Fruit fly (Drosophila melanogaster): Measurements from ENCODE around the gene CG3792.
A peak's percentile ranks its signal among the peaks of the same experiment; 100 is the strongest.

CG3792 gene

DNA sequence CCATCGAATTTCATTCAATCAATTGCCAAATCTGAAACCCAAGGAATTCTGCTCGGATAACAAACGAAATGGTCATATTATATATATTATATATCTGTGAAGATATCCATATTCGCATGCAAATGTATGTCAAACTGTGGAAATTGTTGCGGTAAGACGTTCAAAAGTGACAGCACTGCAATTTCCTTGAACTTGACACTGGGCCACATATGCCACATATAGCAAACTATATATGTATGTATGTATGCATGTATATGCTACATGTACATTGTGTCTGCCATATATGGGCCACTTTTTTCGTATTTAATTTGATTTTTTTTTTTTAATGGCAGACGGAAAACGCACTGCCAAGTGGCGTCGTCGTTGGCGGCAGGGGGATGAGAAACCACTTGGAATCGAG lies 43.4 kb downstream of the CG3792 start:
- TF ChIP-seq CG6683 (GFP tag; optimal IDR thresholded peaks at IDR 0.05) = no peak
- no peak for TF ChIP-seq dmrt11E (tag; optimal IDR thresholded peaks at IDR 0.05)
- TF ChIP-seq sens (GFP tag) = peak; percentile 10

DNA sequence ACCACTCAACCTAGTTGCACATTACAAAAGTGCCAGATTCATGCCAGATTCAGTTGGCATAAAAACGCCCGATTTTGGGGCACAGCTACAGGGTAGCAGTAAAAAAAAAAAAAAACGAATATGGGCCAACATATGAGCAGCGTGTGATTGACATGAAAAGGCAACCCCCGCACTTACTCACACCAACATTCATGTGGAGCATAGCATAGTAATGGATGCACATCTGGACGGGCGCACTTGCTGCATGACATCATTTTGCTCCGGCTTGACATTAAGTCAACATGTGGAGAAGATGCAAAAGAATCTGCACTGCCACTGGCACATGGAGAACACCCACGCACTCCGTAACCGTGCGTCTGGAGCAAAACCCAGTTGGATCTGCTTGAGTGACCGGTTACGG lies 45.5 kb downstream of the CG3792 start:
- TF ChIP-seq salm (tag; optimal IDR thresholded peaks at IDR 0.05) = no peak
- no peak for TF ChIP-seq Nf-YA (GFP tag; IDR thresholded peaks at IDR 0.05)
- peak; percentile 88 for TF ChIP-seq Ets65A (GFP tag)
- TF ChIP-seq E2f1 (GFP tag; IDR thresholded peaks at IDR 0.05) = no peak
- no peak for TF ChIP-seq CG15696 (tag; optimal IDR thresholded peaks at IDR 0.05)
- TF ChIP-seq C15 (GFP tag; IDR thresholded peaks at IDR 0.05) = no peak
- no peak for TF ChIP-seq CG11723 (GFP tag; optimal IDR thresholded peaks at IDR 0.05)
- no peak for TF ChIP-seq psq (GFP tag; optimal IDR thresholded peaks at IDR 0.05)
- no peak for TF ChIP-seq CG1529 (GFP tag; optimal IDR thresholded peaks at IDR 0.05)
- TF ChIP-seq HLH54F (GFP tag; optimal IDR thresholded peaks at IDR 0.05) = no peak
- TF ChIP-seq CG17568 (GFP tag; optimal IDR thresholded peaks at IDR 0.05) = no peak
- TF ChIP-seq CG7839 (tag; optimal IDR thresholded peaks at IDR 0.05) = no peak
- peak; percentile 79 for TF ChIP-seq twi (tag; optimal IDR thresholded peaks at IDR 0.05)
- TF ChIP-seq Max (GFP tag; optimal IDR thresholded peaks at IDR 0.05) = no peak

DNA sequence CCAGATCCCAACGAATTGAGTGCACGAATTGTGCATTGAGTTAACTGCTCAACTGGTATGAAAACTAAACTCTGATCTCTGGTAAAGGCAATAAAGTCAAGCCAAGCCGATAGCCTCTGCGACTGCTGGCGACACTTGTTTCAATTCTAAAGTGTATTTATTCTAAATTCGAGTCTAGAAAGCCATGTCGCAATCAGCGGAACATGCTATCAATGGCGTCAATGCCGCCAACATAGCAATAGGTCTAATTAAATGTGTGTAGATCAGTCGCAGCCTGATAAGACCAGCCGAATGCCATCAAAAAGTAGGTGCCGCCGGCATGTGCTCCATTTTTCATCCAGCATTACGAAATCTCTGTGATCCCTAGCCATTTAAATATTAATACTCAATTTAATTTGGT lies 48.4 kb downstream of the CG3792 start:
- no peak for TF ChIP-seq CG10274 (GFP tag; optimal IDR thresholded peaks at IDR 0.05)
- peak in 1 of 2 experiments; percentile 27 for TF ChIP-seq Pdp1 (GFP tag; optimal IDR thresholded peaks at IDR 0.05)
- TF ChIP-seq cwo (GFP tag; optimal IDR thresholded peaks at IDR 0.05) = peak; percentile 34
- TF ChIP-seq Ets65A (GFP tag) = peak; percentile 8
- peak; percentile 82 for TF ChIP-seq CG34376 (GFP tag; optimal IDR thresholded peaks at IDR 0.05)
- no peak for TF ChIP-seq CG2199 (GFP tag; IDR thresholded peaks at IDR 0.05)
- no peak for TF ChIP-seq Hsf (GFP tag; optimal IDR thresholded peaks at IDR 0.05)
- TF ChIP-seq sug (tag; optimal IDR thresholded peaks at IDR 0.05) = peak; percentile 50
- TF ChIP-seq chinmo (GFP tag; IDR thresholded peaks at IDR 0.05; ENCODE audit: partially characterized antibody) = 0 out of 4 replicates have a peak, but pooled peaks have one; percentile 16

DNA sequence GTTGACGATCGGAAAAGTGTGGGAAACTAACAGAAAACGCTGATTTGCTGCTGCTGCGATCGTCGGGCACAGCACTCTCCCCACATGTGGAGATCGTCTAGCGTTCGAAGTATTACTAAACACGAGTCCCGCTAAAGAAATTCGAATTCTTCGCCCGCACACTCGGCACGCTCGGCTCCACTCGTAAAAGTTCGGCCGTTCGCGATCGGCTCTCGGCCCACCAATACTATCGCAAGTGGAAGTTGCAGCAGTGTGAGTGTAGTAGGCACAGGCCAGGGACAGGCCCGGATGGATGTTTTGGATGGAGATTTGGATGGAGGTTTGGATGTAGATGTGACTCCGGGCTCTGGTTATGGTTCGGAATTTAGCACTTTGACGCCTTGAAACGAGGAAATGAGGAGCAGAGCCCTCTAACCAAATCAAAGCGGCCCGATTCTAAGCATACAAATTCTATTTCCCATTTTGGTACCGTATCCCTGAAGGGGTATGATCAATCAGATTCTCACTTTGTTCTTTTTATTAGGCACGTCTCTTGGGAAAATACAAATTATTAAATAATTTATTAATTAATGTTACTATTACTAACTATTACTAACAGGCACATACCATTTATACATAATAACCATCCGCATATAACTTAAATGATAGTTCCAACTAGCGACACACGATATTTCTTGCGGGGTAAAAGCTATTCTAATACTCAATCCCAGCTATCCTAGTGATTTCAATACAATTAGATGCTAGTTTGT lies 50.4 kb downstream of the CG3792 start:
- TF ChIP-seq Jarid2 (GFP tag; optimal IDR thresholded peaks at IDR 0.05) (peak; percentile 33), D19B (GFP tag; optimal IDR thresholded peaks at IDR 0.05) (peak; percentile 92), gem (tag; optimal IDR thresholded peaks at IDR 0.05) (peak; percentile 44), Rfx (GFP tag; IDR thresholded peaks at IDR 0.05) (no peak), Lpt (GFP tag; optimal IDR thresholded peaks at IDR 0.05) (no peak), Ets97D (GFP tag; optimal IDR thresholded peaks at IDR 0.05) (no peak), bbx (GFP tag; IDR thresholded peaks at IDR 0.05; ENCODE audit: partially characterized antibody) (no peak), row (GFP tag; IDR thresholded peaks at IDR 0.05) (peak; percentile 57; the same call in 2 of the 3 replicates), CG30403 (GFP tag; optimal IDR thresholded peaks at IDR 0.05) (no peak), Bgb (GFP tag; IDR thresholded peaks at IDR 0.05; ENCODE audit: partially characterized antibody) (no peak; the same call in 1 of the 2 replicates), dati (GFP tag; IDR thresholded peaks at IDR 0.05) (no peak), Sox102F (GFP tag; optimal IDR thresholded peaks at IDR 0.05) (no peak), CG34422 (GFP tag; IDR thresholded peaks at IDR 0.05) (0 out of 3 replicates have a peak, but pooled peaks have one; percentile 20), Dll (GFP tag; IDR thresholded peaks at IDR 0.05; ENCODE audit: partially characterized antibody) (no peak), Sox100B (GFP tag; optimal IDR thresholded peaks at IDR 0.05) (no peak), CG2678 (tag; optimal IDR thresholded peaks at IDR 0.05) (peak; percentile 32), dm (GFP tag; optimal IDR thresholded peaks at IDR 0.05) (no peak), sug (tag; optimal IDR thresholded peaks at IDR 0.05) (peak; percentile 55), jing (GFP tag; optimal IDR thresholded peaks at IDR 0.05) (no peak), CG11504 (tag; optimal IDR thresholded peaks at IDR 0.05) (peak; percentile 11), CG18599 (GFP tag; optimal IDR thresholded peaks at IDR 0.05) (peak; percentile 8), ftz-f1 (GFP tag; optimal IDR thresholded peaks at IDR 0.05) (peak; percentile 37)
